Fruit fly (Drosophila melanogaster) whole organism, embryonic: Measurements from ENCODE around the gene Nazo.

Source experiments
- Atf-2 ChIP-seq: fragments of 200-800 bp; sonication (Bioruptor generic); optimal IDR thresholded peaks from 2 replicates; lab custom pipeline; 2016; ENCODE audit warnings: missing biosample characterization, missing genetic modification characterization
- BEAF-32 ChIP-seq: fragments of 200-800 bp; sonication (Bioruptor generic); optimal IDR thresholded peaks from 3 replicates; lab custom pipeline; 2017; ENCODE audit warnings: missing biosample characterization, missing genetic modification characterization, mild to moderate bottlenecking, moderate library complexity, missing genetic modification reagents
- CG10321 ChIP-seq: fragments of 200-800 bp; sonication (Bioruptor generic); IDR thresholded peaks from 2 replicates; pipeline ENCODE4 v1.3.6; 2022; ENCODE audit warnings: missing biosample characterization, missing genetic modification characterization
- CG12155 ChIP-seq: fragments of 200-800 bp; sonication (Bioruptor generic); optimal IDR thresholded peaks from 3 replicates; lab custom pipeline; 2016; ENCODE audit warnings: missing biosample characterization, missing genetic modification characterization
- CG14667 ChIP-seq: fragments of 200-800 bp; sonication (Bioruptor generic); IDR thresholded peaks from 2 replicates; pipeline ENCODE4 v1.3.6; 2022; ENCODE audit warnings: missing biosample characterization, missing genetic modification characterization
- CG14710 ChIP-seq: fragments of 200-800 bp; sonication (Bioruptor generic); optimal IDR thresholded peaks from 3 replicates; lab custom pipeline; 2019; ENCODE audit warnings: missing biosample characterization, mild to moderate bottlenecking, missing genetic modification characterization, moderate library complexity
- CG15514 ChIP-seq: fragments of 200-800 bp; sonication (Bioruptor generic); optimal IDR thresholded peaks from 3 replicates; lab custom pipeline; 2017; ENCODE audit warnings: missing biosample characterization, missing genetic modification characterization, mild to moderate bottlenecking, moderate library complexity, missing genetic modification reagents
- CG15696 ChIP-seq: fragments of 200-800 bp; sonication (Bioruptor generic); optimal IDR thresholded peaks from 2 replicates; lab custom pipeline; 2019; ENCODE audit warnings: missing biosample characterization, mild to moderate bottlenecking, missing genetic modification characterization, moderate library complexity
- CG17361 ChIP-seq: fragments of 200-800 bp; sonication (Bioruptor generic); IDR thresholded peaks from 3 replicates; pipeline ENCODE4 v1.3.6; 2022; ENCODE audit warnings: missing biosample characterization, missing genetic modification characterization
- CG17612 ChIP-seq: fragments of 200-800 bp; sonication (Bioruptor generic); IDR thresholded peaks from 2 replicates; pipeline ENCODE4 v1.3.6; 2022; ENCODE audit warnings: missing biosample characterization, missing genetic modification characterization
- CG17912 ChIP-seq: fragments of 200-800 bp; sonication (Bioruptor generic); optimal IDR thresholded peaks from 2 replicates; lab custom pipeline; 2018; ENCODE audit warnings: missing biosample characterization, mild to moderate bottlenecking, missing genetic modification characterization
- CG2120 ChIP-seq: fragments of 200-800 bp; sonication (Bioruptor generic); optimal IDR thresholded peaks from 3 replicates; lab custom pipeline; 2016; ENCODE audit warnings: missing biosample characterization, missing genetic modification characterization
- CG33213 ChIP-seq: fragments of 200-800 bp; sonication (Bioruptor generic); optimal IDR thresholded peaks from 3 replicates; lab custom pipeline; 2016; ENCODE audit warnings: missing biosample characterization, missing genetic modification characterization
- CG34224 ChIP-seq: fragments of 200-800 bp; sonication (Bioruptor generic); IDR thresholded peaks from 3 replicates; pipeline ENCODE4 v1.3.6; 2022; ENCODE audit warnings: missing biosample characterization, missing genetic modification characterization; ENCODE audit not compliant: partially characterized antibody
- CG4404 ChIP-seq: fragments of 200-800 bp; sonication (Bioruptor generic); IDR thresholded peaks from 2 replicates; pipeline ENCODE4 v1.3.6; 2022; ENCODE audit warnings: missing biosample characterization, missing genetic modification characterization
- CG7556 ChIP-seq: fragments of 200-800 bp; sonication (Bioruptor generic); optimal IDR thresholded peaks from 2 replicates; lab custom pipeline; 2017; ENCODE audit warnings: missing biosample characterization, mild to moderate bottlenecking, missing genetic modification characterization
- CG8089 ChIP-seq: fragments of 200-800 bp; sonication (Bioruptor generic); optimal IDR thresholded peaks from 3 replicates; lab custom pipeline; 2016; ENCODE audit warnings: missing biosample characterization, missing genetic modification characterization
- CG8765 ChIP-seq: fragments of 200-800 bp; sonication (Bioruptor generic); IDR thresholded peaks from 2 replicates; pipeline ENCODE4 v1.3.6; 2022; ENCODE audit warnings: missing biosample characterization, missing genetic modification characterization
- CG9215 ChIP-seq: fragments of 200-800 bp; sonication (Bioruptor generic); IDR thresholded peaks from 2 replicates; pipeline ENCODE4 v1.3.6; 2022; ENCODE audit warnings: missing biosample characterization, missing genetic modification characterization
- CG9876 ChIP-seq: fragments of 200-800 bp; sonication (Bioruptor generic); optimal IDR thresholded peaks from 2 replicates; lab custom pipeline; 2016; ENCODE audit warnings: missing biosample characterization, missing genetic modification characterization
- CG9932 ChIP-seq: fragments of 200-800 bp; sonication (Bioruptor generic); IDR thresholded peaks from 2 replicates; pipeline ENCODE4 v1.3.6; 2022; ENCODE audit warnings: missing biosample characterization, missing genetic modification characterization
- Dp ChIP-seq: fragments of 200-800 bp; sonication (Bioruptor generic); optimal IDR thresholded peaks from 2 replicates; lab custom pipeline; 2018; ENCODE audit warnings: missing biosample characterization, mild to moderate bottlenecking, missing genetic modification characterization, moderate library complexity
- Max ChIP-seq: fragments of 200-800 bp; sonication (Bioruptor generic); optimal IDR thresholded peaks from 2 replicates; lab custom pipeline; 2016; ENCODE audit warnings: missing biosample characterization, mild to moderate bottlenecking, missing genetic modification characterization
- Med ChIP-seq: fragments of 200-800 bp; sonication (Bioruptor generic); peaks from one replicate; lab custom pipeline; 2016; ENCODE audit warnings: missing biosample characterization, missing genetic modification characterization, mild to moderate bottlenecking, inconsistent platforms, moderate library complexity
- NC2β ChIP-seq: fragments of 200-800 bp; sonication (Bioruptor generic); optimal IDR thresholded peaks from 2 replicates; lab custom pipeline; 2016; ENCODE audit warnings: missing biosample characterization, missing genetic modification characterization
- Nf-YC ChIP-seq: fragments of 200-800 bp; optimal IDR thresholded peaks from 3 replicates; lab custom pipeline; 2019; ENCODE audit warnings: missing biosample characterization, mild to moderate bottlenecking, missing genetic modification characterization, moderate library complexity
- Poxn ChIP-seq: fragments of 200-800 bp; sonication (Bioruptor generic); IDR thresholded peaks from 2 replicates; pipeline ENCODE4 v1.3.6; 2022; ENCODE audit warnings: missing biosample characterization, missing genetic modification characterization
- Ravus ChIP-seq: fragments of 200-800 bp; sonication (Bioruptor generic); IDR thresholded peaks from 2 replicates; pipeline ENCODE4 v1.3.6; 2022; ENCODE audit warnings: missing biosample characterization, missing genetic modification characterization
- Sry-δ ChIP-seq: fragments of 200-800 bp; sonication (Bioruptor generic); optimal IDR thresholded peaks from 2 replicates; lab custom pipeline; 2016; ENCODE audit warnings: missing biosample characterization, missing genetic modification characterization
- cato ChIP-seq: fragments of 200-800 bp; sonication (Bioruptor generic); optimal IDR thresholded peaks from 2 replicates; lab custom pipeline; 2016; ENCODE audit warnings: missing biosample characterization, missing genetic modification characterization, borderline replicate concordance
- caup ChIP-seq: fragments of 200-800 bp; sonication (Bioruptor generic); optimal IDR thresholded peaks from 3 replicates; lab custom pipeline; 2017; ENCODE audit warnings: missing biosample characterization, mild to moderate bottlenecking, missing genetic modification characterization, moderate library complexity; ENCODE audit not compliant: severe bottlenecking
- corto ChIP-seq: fragments of 200-800 bp; sonication (Bioruptor generic); optimal IDR thresholded peaks from 2 replicates; lab custom pipeline; 2016; ENCODE audit warnings: missing biosample characterization, mild to moderate bottlenecking, missing genetic modification characterization, moderate library complexity
- fru ChIP-seq: fragments of >200 bp; optimal IDR thresholded peaks from 2 replicates; lab custom pipeline; 2017
- gce ChIP-seq: fragments of 200-800 bp; sonication (Bioruptor generic); IDR thresholded peaks from 3 replicates; pipeline ENCODE4 v1.3.6; 2022; ENCODE audit warnings: missing biosample characterization, missing genetic modification characterization
- gfzf ChIP-seq: fragments of 200-800 bp; sonication (Bioruptor generic); optimal IDR thresholded peaks from 2 replicates; lab custom pipeline; 2016; ENCODE audit warnings: missing biosample characterization, mild to moderate bottlenecking, missing genetic modification characterization, moderate library complexity
- jigr1 ChIP-seq: fragments of 200-800 bp; sonication (Bioruptor generic); IDR thresholded peaks from 3 replicates; pipeline ENCODE4 v1.3.6; 2022; ENCODE audit warnings: missing biosample characterization, missing genetic modification characterization
- kay ChIP-seq: fragments of 200-800 bp; sonication (Bioruptor generic); optimal IDR thresholded peaks from 2 replicates; lab custom pipeline; 2016; ENCODE audit warnings: missing biosample characterization, missing genetic modification characterization
- knrl ChIP-seq: fragments of 200-800 bp; sonication (Bioruptor generic); IDR thresholded peaks from 3 replicates; pipeline ENCODE4 v1.3.6; 2022; ENCODE audit warnings: missing biosample characterization, missing genetic modification characterization; ENCODE audit not compliant: partially characterized antibody
- nerfin-1 ChIP-seq: fragments of 200-800 bp; sonication (Bioruptor generic); optimal IDR thresholded peaks from 3 replicates; lab custom pipeline; 2019; ENCODE audit warnings: missing biosample characterization, mild to moderate bottlenecking, missing genetic modification characterization, moderate library complexity
- onecut ChIP-seq: fragments of 200-800 bp; sonication (Bioruptor generic); IDR thresholded peaks from 2 replicates; pipeline ENCODE4 v1.3.6; 2022; ENCODE audit warnings: missing biosample characterization, missing genetic modification characterization
- peb ChIP-seq: fragments of 200-800 bp; sonication (Bioruptor generic); IDR thresholded peaks from 2 replicates; pipeline ENCODE4 v1.3.6; 2022; ENCODE audit warnings: missing biosample characterization, missing genetic modification characterization
- pros ChIP-seq: fragments of 200-800 bp; sonication (Bioruptor generic); optimal IDR thresholded peaks from 3 replicates; lab custom pipeline; 2019; ENCODE audit warnings: missing biosample characterization, mild to moderate bottlenecking, missing genetic modification characterization, moderate library complexity
- psq ChIP-seq: fragments of 200-800 bp; sonication (Bioruptor generic); optimal IDR thresholded peaks from 2 replicates; lab custom pipeline; 2017; ENCODE audit warnings: missing biosample characterization, missing genetic modification characterization
- ranshi ChIP-seq: fragments of 200-800 bp; sonication (Bioruptor generic); IDR thresholded peaks from 2 replicates; pipeline ENCODE4 v1.3.6; 2022; ENCODE audit warnings: missing biosample characterization, missing genetic modification characterization
- sna ChIP-seq: fragments of 200-800 bp; sonication (Bioruptor generic); IDR thresholded peaks from 2 replicates; pipeline ENCODE4 v1.3.6; 2022; ENCODE audit warnings: missing biosample characterization, missing genetic modification characterization; ENCODE audit not compliant: partially characterized antibody
- so ChIP-seq: fragments of 200-800 bp; sonication (Bioruptor generic); IDR thresholded peaks from 3 replicates; pipeline ENCODE4 v1.3.6; 2022; ENCODE audit warnings: missing biosample characterization, missing genetic modification characterization
- sob ChIP-seq: fragments of 200-800 bp; sonication (Bioruptor generic); IDR thresholded peaks from 2 replicates; pipeline ENCODE4 v1.3.6; 2022; ENCODE audit warnings: missing biosample characterization, missing genetic modification characterization
- sqz ChIP-seq: fragments of 200-800 bp; sonication (Bioruptor generic); optimal IDR thresholded peaks from 3 replicates; lab custom pipeline; 2018; ENCODE audit warnings: missing biosample characterization, mild to moderate bottlenecking, missing genetic modification characterization
- stc ChIP-seq: fragments of 200-800 bp; sonication (Bioruptor generic); IDR thresholded peaks from 2 replicates; pipeline ENCODE4 v1.3.6; 2022; ENCODE audit warnings: missing biosample characterization, missing genetic modification characterization
- ttk ChIP-seq: fragments of 200-800 bp; sonication (Bioruptor generic); IDR thresholded peaks from 2 replicates; pipeline ENCODE4 v2.1.2; 2022; ENCODE audit warnings: missing biosample characterization, missing genetic modification characterization
- usp ChIP-seq: fragments of >200 bp; optimal IDR thresholded peaks from 2 replicates; lab custom pipeline; 2017; ENCODE audit warnings: missing biosample characterization, missing genetic modification characterization

Nazo gene

dm6 chr3R:8316344-8317105, 28.8 kb downstream of the Nazo start, which contains the start of gene Coq2 (continued):
- TF ChIP-seq peb (GFP tag; lab: Robert Waterston, UW) (no peak), CG8765 (GFP tag; lab: Robert Waterston, UW) (no peak), cato (GFP tag; lab: Kevin White, UChicago) (no peak), CG12155 (no peak), jigr1 (GFP tag; lab: Robert Waterston, UW) (no peak), sob (GFP tag; lab: Robert Waterston, UW) (no peak), ttk (no peak), CG34224 (GFP tag; lab: Robert Waterston, UW) (0 out of 3 replicates have a peak, but pooled peaks have one; percentile 8), CG33213 (GFP tag; lab: Kevin White, UChicago) (peak; percentile 21), CG14710 (tag; lab: Kevin White, UChicago) (peak; percentile 29), usp (GFP tag; lab: Kevin White, UChicago) (no peak), BEAF-32 (GFP tag; lab: Kevin White, UChicago) (peak; percentile 46), CG7556 (GFP tag; lab: Kevin White, UChicago) (no peak), Nf-YC (tag; lab: Kevin White, UChicago) (peak; percentile 59), CG9876 (no peak), CG17912 (GFP tag; lab: Kevin White, UChicago) (no peak), CG9215 (no peak), CG10321 (no peak), gfzf (GFP tag; lab: Kevin White, UChicago) (peak; percentile 13), knrl (GFP tag; lab: Robert Waterston, UW) (peak; percentile 28; the same call in 1 of the 3 replicates), CG4404 (GFP tag; lab: Robert Waterston, UW) (no peak), ranshi (GFP tag; lab: Robert Waterston, UW) (no peak), sna (GFP tag; lab: Robert Waterston, UW) (no peak), CG2120 (GFP tag; lab: Kevin White, UChicago) (peak; percentile 25), gce (no peak), so (no peak), NC2β (no peak), Max (GFP tag; lab: Kevin White, UChicago) (no peak), CG17361 (GFP tag; lab: Robert Waterston, UW) (no peak), CG17612 (GFP tag; lab: Robert Waterston, UW) (no peak), CG9932 (no peak), stc (no peak), pros (GFP tag; lab: Kevin White, UChicago) (no peak), caup (GFP tag; lab: Kevin White, UChicago) (no peak), Sry-δ (GFP tag; lab: Kevin White, UChicago) (peak; percentile 44), Poxn (GFP tag; lab: Robert Waterston, UW) (no peak), Dp (GFP tag; lab: Kevin White, UChicago) (peak; percentile 93), onecut (GFP tag; lab: Robert Waterston, UW) (no peak), CG8089 (GFP tag; lab: Kevin White, UChicago) (no peak), CG14667 (GFP tag; lab: Robert Waterston, UW) (no peak), Med (GFP tag; lab: Kevin White, UChicago) (peak; percentile 79), Atf-2 (GFP tag; lab: Kevin White, UChicago) (no peak), kay (GFP tag; lab: Kevin White, UChicago) (no peak), Ravus (GFP tag; lab: Robert Waterston, UW) (no peak), corto (no peak), fru (lab: Kevin White, UChicago) (no peak), CG15514 (GFP tag; lab: Kevin White, UChicago) (peak; percentile 60), sqz (GFP tag; lab: Kevin White, UChicago) (no peak), nerfin-1 (tag; lab: Kevin White, UChicago) (no peak), CG15696 (tag; lab: Kevin White, UChicago) (no peak), psq (GFP tag; lab: Kevin White, UChicago) (no peak)
